Fruit fly (Drosophila melanogaster) whole organism, embryonic: Measurements from ENCODE around the gene bsk.

Experiments used
- Aef1 ChIP-seq: fragments of 200-800 bp; sonication (Bioruptor generic); IDR thresholded peaks from 3 replicates; pipeline ENCODE4 v1.3.6; 2022; ENCODE audit warnings: missing biosample characterization, missing genetic modification characterization
- Atf6 ChIP-seq: fragments of 200-800 bp; sonication (Bioruptor generic); IDR thresholded peaks from 2 replicates; pipeline ENCODE4 v1.3.6; 2022; ENCODE audit warnings: missing biosample characterization, missing genetic modification characterization
- CG10274 ChIP-seq: fragments of 200-800 bp; sonication (Bioruptor generic); optimal IDR thresholded peaks from 3 replicates; lab custom pipeline; 2017; ENCODE audit warnings: missing biosample characterization, mild to moderate bottlenecking, missing genetic modification characterization
- CG12769 ChIP-seq: fragments of 200-800 bp; sonication (Bioruptor generic); optimal IDR thresholded peaks from 2 replicates; lab custom pipeline; 2019; ENCODE audit warnings: missing biosample characterization, mild to moderate bottlenecking, missing genetic modification characterization, moderate library complexity
- CG13424 ChIP-seq: fragments of 200-800 bp; sonication (Bioruptor generic); optimal IDR thresholded peaks from 2 replicates; lab custom pipeline; 2019; ENCODE audit warnings: missing biosample characterization, mild to moderate bottlenecking, missing genetic modification characterization, moderate library complexity
- CG14014 ChIP-seq: fragments of 200-800 bp; sonication (Bioruptor generic); IDR thresholded peaks from 2 replicates; pipeline ENCODE4 v1.3.6; 2022; ENCODE audit warnings: missing biosample characterization, missing genetic modification characterization
- CG14441 ChIP-seq: fragments of 200-800 bp; sonication (Bioruptor generic); IDR thresholded peaks from 2 replicates; pipeline ENCODE4 v1.3.6; 2022; ENCODE audit warnings: missing biosample characterization, missing genetic modification characterization
- CG1603 ChIP-seq: fragments of 200-800 bp; sonication (Bioruptor generic); optimal IDR thresholded peaks from 2 replicates; lab custom pipeline; 2019; ENCODE audit warnings: missing biosample characterization, mild to moderate bottlenecking, missing genetic modification characterization, moderate library complexity
- CG1647 ChIP-seq: fragments of 200-800 bp; sonication (Bioruptor generic); optimal IDR thresholded peaks from 3 replicates; lab custom pipeline; 2016; ENCODE audit warnings: missing biosample characterization, missing genetic modification characterization
- CG17361 ChIP-seq: fragments of 200-800 bp; sonication (Bioruptor generic); IDR thresholded peaks from 3 replicates; pipeline ENCODE4 v1.3.6; 2022; ENCODE audit warnings: missing biosample characterization, missing genetic modification characterization
- CG18011 ChIP-seq: fragments of 200-800 bp; sonication (Bioruptor generic); optimal IDR thresholded peaks from 2 replicates; lab custom pipeline; 2017; ENCODE audit warnings: missing biosample characterization, missing genetic modification characterization, mild to moderate bottlenecking, moderate library complexity, missing genotype
- CG1832 ChIP-seq: fragments of 200-800 bp; sonication (Bioruptor generic); optimal IDR thresholded peaks from 2 replicates; lab custom pipeline; 2017; ENCODE audit warnings: missing biosample characterization, mild to moderate bottlenecking, missing genetic modification characterization, inconsistent platforms
- CG2199 ChIP-seq: fragments of 200-800 bp; sonication (Bioruptor generic); IDR thresholded peaks from 3 replicates; pipeline ENCODE4 v1.3.6; 2022; ENCODE audit warnings: missing biosample characterization, missing genetic modification characterization
- CG2678 ChIP-seq: fragments of 200-800 bp; sonication (Bioruptor generic); optimal IDR thresholded peaks from 3 replicates; lab custom pipeline; 2019; ENCODE audit warnings: missing biosample characterization, mild to moderate bottlenecking, missing genetic modification characterization, moderate library complexity
- CG30403 ChIP-seq: fragments of 200-800 bp; sonication (Bioruptor generic); optimal IDR thresholded peaks from 3 replicates; lab custom pipeline; 2016; ENCODE audit warnings: missing biosample characterization, missing genetic modification characterization
- CG33213 ChIP-seq: fragments of 200-800 bp; sonication (Bioruptor generic); optimal IDR thresholded peaks from 3 replicates; lab custom pipeline; 2016; ENCODE audit warnings: missing biosample characterization, missing genetic modification characterization
- CG3407 ChIP-seq: fragments of 200-800 bp; sonication (Bioruptor generic); optimal IDR thresholded peaks from 2 replicates; lab custom pipeline; 2018; ENCODE audit warnings: missing biosample characterization, mild to moderate bottlenecking, missing genetic modification characterization
- CG4617 ChIP-seq: fragments of 200-800 bp; sonication (Bioruptor generic); optimal IDR thresholded peaks from 3 replicates; lab custom pipeline; 2016; ENCODE audit warnings: missing biosample characterization, missing genetic modification characterization, borderline replicate concordance
- CG7357 ChIP-seq: fragments of 200-800 bp; sonication (Bioruptor generic); IDR thresholded peaks from 3 replicates; pipeline ENCODE4 v1.3.6; 2022; ENCODE audit warnings: missing biosample characterization, missing genetic modification characterization
- CG7928 ChIP-seq: fragments of 200-800 bp; sonication (Bioruptor generic); optimal IDR thresholded peaks from 2 replicates; lab custom pipeline; 2017; ENCODE audit warnings: missing biosample characterization, mild to moderate bottlenecking, missing genetic modification characterization
- CG7987 ChIP-seq: fragments of 200-800 bp; sonication (Bioruptor generic); optimal IDR thresholded peaks from 2 replicates; lab custom pipeline; 2018; ENCODE audit warnings: missing biosample characterization, mild to moderate bottlenecking, missing genetic modification characterization, moderate library complexity
- CG9609 ChIP-seq: fragments of 200-800 bp; sonication (Bioruptor generic); optimal IDR thresholded peaks from 3 replicates; lab custom pipeline; 2016; ENCODE audit warnings: missing biosample characterization, missing genetic modification characterization
- Chrac-16 ChIP-seq: fragments of 200-800 bp; sonication (Bioruptor generic); optimal IDR thresholded peaks from 3 replicates; lab custom pipeline; 2016; ENCODE audit warnings: missing biosample characterization, missing genetic modification characterization
- CoRest ChIP-seq: fragments of 200-800 bp; sonication (Bioruptor generic); optimal IDR thresholded peaks from 3 replicates; lab custom pipeline; 2018; ENCODE audit warnings: missing biosample characterization, mild to moderate bottlenecking, missing genetic modification characterization, moderate library complexity
- E2f1 ChIP-seq: fragments of 200-800 bp; sonication (Bioruptor generic); IDR thresholded peaks from 2 replicates; pipeline ENCODE4 v1.3.6; 2022; ENCODE audit warnings: missing biosample characterization, missing genetic modification characterization
- Gug ChIP-seq: fragments of 200-800 bp; sonication (Bioruptor generic); IDR thresholded peaks from 4 replicates; pipeline ENCODE4 v1.3.6; 2022; ENCODE audit warnings: missing biosample characterization, missing genetic modification characterization
- MESR4 ChIP-seq: fragments of 200-800 bp; sonication (Bioruptor generic); optimal IDR thresholded peaks from 2 replicates; lab custom pipeline; 2018; ENCODE audit warnings: missing biosample characterization, mild to moderate bottlenecking, missing genetic modification characterization, moderate library complexity
- NC2β ChIP-seq: fragments of 200-800 bp; sonication (Bioruptor generic); optimal IDR thresholded peaks from 2 replicates; lab custom pipeline; 2016; ENCODE audit warnings: missing biosample characterization, missing genetic modification characterization
- Pdp1 ChIP-seq, 2 experiments: fragments of 200-800 bp; sonication (Bioruptor generic); optimal IDR thresholded peaks; 3 replicates each; lab custom pipeline; 2016; ENCODE audit warnings: missing biosample characterization in 2 of 2, missing genetic modification characterization in 2 of 2, mild to moderate bottlenecking in 1 of 2, moderate library complexity in 1 of 2
- Xrp1 ChIP-seq: fragments of 200-800 bp; sonication (Bioruptor generic); IDR thresholded peaks from 2 replicates; pipeline ENCODE4 v1.3.6; 2022; ENCODE audit warnings: missing biosample characterization, missing genetic modification characterization
- az2 ChIP-seq: fragments of 200-800 bp; sonication (Bioruptor generic); optimal IDR thresholded peaks from 3 replicates; lab custom pipeline; 2016; ENCODE audit warnings: missing biosample characterization, missing genetic modification characterization
- btn ChIP-seq: fragments of 200-800 bp; sonication (Bioruptor generic); optimal IDR thresholded peaks from 2 replicates; lab custom pipeline; 2016; ENCODE audit warnings: missing biosample characterization, missing genetic modification characterization
- chn ChIP-seq: fragments of 200-800 bp; sonication (Bioruptor generic); optimal IDR thresholded peaks from 2 replicates; lab custom pipeline; 2016; ENCODE audit warnings: missing biosample characterization, missing genetic modification characterization
- dm ChIP-seq: fragments of 200-800 bp; sonication (Bioruptor generic); optimal IDR thresholded peaks from 3 replicates; lab custom pipeline; 2016; ENCODE audit warnings: missing biosample characterization, missing genetic modification characterization
- dpn ChIP-seq, 2 experiments: fragments of 200-800 bp; sonication (Bioruptor generic); optimal IDR thresholded peaks; 3 replicates each; lab custom pipeline; 2016; ENCODE audit warnings: missing biosample characterization in 2 of 2, missing genetic modification characterization in 2 of 2
- gce ChIP-seq: fragments of 200-800 bp; sonication (Bioruptor generic); IDR thresholded peaks from 3 replicates; pipeline ENCODE4 v1.3.6; 2022; ENCODE audit warnings: missing biosample characterization, missing genetic modification characterization
- gt ChIP-seq: fragments of 200-800 bp; sonication (Bioruptor generic); IDR thresholded peaks from 2 replicates; pipeline ENCODE4 v1.3.6; 2022; ENCODE audit warnings: missing biosample characterization, missing genetic modification characterization
- ind ChIP-seq: fragments of 200-800 bp; sonication (Bioruptor generic); optimal IDR thresholded peaks from 3 replicates; lab custom pipeline; 2016; ENCODE audit warnings: missing biosample characterization, missing genetic modification characterization
- mld ChIP-seq: fragments of 200-800 bp; sonication (Bioruptor generic); IDR thresholded peaks from 3 replicates; pipeline ENCODE4 v1.3.6; 2022; ENCODE audit warnings: missing biosample characterization, missing genetic modification characterization; ENCODE audit not compliant: partially characterized antibody
- otp ChIP-seq: fragments of 200-800 bp; sonication (Bioruptor generic); IDR thresholded peaks from 3 replicates; pipeline ENCODE4, ENCODE4 v1.3.6; 2022; ENCODE audit warnings: missing biosample characterization, missing genetic modification characterization
- p53 ChIP-seq: fragments of 200-800 bp; sonication (Bioruptor generic); optimal IDR thresholded peaks from 2 replicates; lab custom pipeline; 2016; ENCODE audit warnings: missing biosample characterization, missing genetic modification characterization
- pan ChIP-seq, 4 experiments: fragments of >200 bp in 3 of 4; fragments of 200-800 bp in 1 of 4; sonication (Bioruptor generic) in 1 of 4; optimal IDR thresholded peaks in 3 of 4; IDR thresholded peaks in 1 of 4; 2 replicates each; pipeline versions ENCODE4 v1.3.6 to Lab custom; 2017 to 2022; ENCODE audit warnings: missing biosample characterization in 2 of 4, missing genetic modification characterization in 2 of 4, mixed read lengths in 1 of 4
- peb ChIP-seq: fragments of 200-800 bp; sonication (Bioruptor generic); IDR thresholded peaks from 2 replicates; pipeline ENCODE4 v1.3.6; 2022; ENCODE audit warnings: missing biosample characterization, missing genetic modification characterization
- phol ChIP-seq: fragments of 200-800 bp; sonication (Bioruptor generic); optimal IDR thresholded peaks from 3 replicates; lab custom pipeline; 2018; ENCODE audit warnings: missing biosample characterization, mild to moderate bottlenecking, missing genetic modification characterization, moderate library complexity
- ranshi ChIP-seq: fragments of 200-800 bp; sonication (Bioruptor generic); IDR thresholded peaks from 2 replicates; pipeline ENCODE4 v1.3.6; 2022; ENCODE audit warnings: missing biosample characterization, missing genetic modification characterization
- shn ChIP-seq: fragments of 200-800 bp; sonication (Bioruptor generic); optimal IDR thresholded peaks from 3 replicates; lab custom pipeline; 2016; ENCODE audit warnings: missing biosample characterization, missing genetic modification characterization
- sim ChIP-seq: fragments of 200-800 bp; sonication (Bioruptor generic); IDR thresholded peaks from 2 replicates; pipeline ENCODE4 v1.3.6; 2022; ENCODE audit warnings: missing biosample characterization, missing genetic modification characterization
- sima ChIP-seq: fragments of 200-800 bp; sonication (Bioruptor generic); optimal IDR thresholded peaks from 2 replicates; lab custom pipeline; 2016; ENCODE audit warnings: missing biosample characterization, missing genetic modification characterization
- zf30C ChIP-seq: fragments of 200-800 bp; sonication (Bioruptor generic); optimal IDR thresholded peaks from 3 replicates; lab custom pipeline; 2018; ENCODE audit warnings: missing biosample characterization, mild to moderate bottlenecking, missing genetic modification characterization

The bsk gene

dm6 chr2L:10276846-10277245 is 26.5 kb upstream of the bsk start (continued):
- 0 out of 3 replicates have a peak, but pooled peaks have one; percentile 13 for TF ChIP-seq CG7357
- TF ChIP-seq CG18011: peak; percentile 10
- no peak for TF ChIP-seq CoRest
- TF ChIP-seq Xrp1 (GFP tag; lab: Robert Waterston, UW): peak; percentile 14; the same call in 1 of the 2 replicates
- TF ChIP-seq CG14441 (GFP tag; lab: Robert Waterston, UW): peak; percentile 41; the same call in 1 of the 2 replicates
- peak; percentile 65 for TF ChIP-seq CG1603 (tag; lab: Kevin White, UChicago)
- no peak for TF ChIP-seq Atf6
- peak; percentile 11 for TF ChIP-seq p53 (GFP tag; lab: Kevin White, UChicago)
- TF ChIP-seq peb (GFP tag; lab: Robert Waterston, UW): peak; percentile 11; the same call in 1 of the 2 replicates
- no peak for TF ChIP-seq pan (optimal IDR thresholded peaks at IDR 0.05; lab: Kevin White, UChicago)
- TF ChIP-seq pan (GFP tag; optimal IDR thresholded peaks at IDR 0.05 in 1 of 2, IDR thresholded peaks at IDR 0.05 in 1 of 2): peak in 1 of 2 experiments; percentile 27
- no peak for TF ChIP-seq CG1832 (GFP tag; lab: Kevin White, UChicago)
- TF ChIP-seq CG17361 (GFP tag; lab: Robert Waterston, UW): peak; percentile 30; the same call in 1 of the 3 replicates
- TF ChIP-seq otp (GFP tag; lab: Robert Waterston, UW): no peak
- no peak for TF ChIP-seq CG12769 (tag; lab: Kevin White, UChicago)
- 0 out of 3 replicates have a peak, but pooled peaks have one; percentile 34 for TF ChIP-seq CG2199
- peak; percentile 18 for TF ChIP-seq CG3407 (GFP tag; lab: Kevin White, UChicago)
- peak; percentile 10 for TF ChIP-seq shn (GFP tag; lab: Kevin White, UChicago)
- TF ChIP-seq MESR4 (GFP tag; lab: Kevin White, UChicago): peak; percentile 24
- TF ChIP-seq sima (GFP tag; lab: Kevin White, UChicago): peak; percentile 12
- peak; percentile 38; the same call in 1 of the 2 replicates for TF ChIP-seq E2f1 (GFP tag; lab: Robert Waterston, UW)
- TF ChIP-seq CG9609: peak; percentile 13
- 0 out of 3 replicates have a peak, but pooled peaks have one; percentile 19 for TF ChIP-seq gce (GFP tag; lab: Robert Waterston, UW)
- peak; percentile 5 for TF ChIP-seq dm (GFP tag; lab: Kevin White, UChicago)
- peak; percentile 17 for TF ChIP-seq btn (GFP tag; lab: Kevin White, UChicago)
- peak; percentile 11 for TF ChIP-seq CG7987 (GFP tag; lab: Kevin White, UChicago)
- peak; percentile 32 for TF ChIP-seq az2 (GFP tag; lab: Kevin White, UChicago)
- TF ChIP-seq CG4617 (GFP tag; lab: Kevin White, UChicago): peak; percentile 0
- no peak for TF ChIP-seq CG7928 (GFP tag; lab: Kevin White, UChicago)
- TF ChIP-seq CG1647 (GFP tag; lab: Kevin White, UChicago): peak; percentile 36
- peak; percentile 31 for TF ChIP-seq CG30403 (GFP tag; lab: Kevin White, UChicago)
- peak; percentile 89 for TF ChIP-seq zf30C (GFP tag; lab: Kevin White, UChicago)
- TF ChIP-seq phol: peak; percentile 28
- no peak for TF ChIP-seq CG2678 (tag; lab: Kevin White, UChicago)
- peak; percentile 5 to 22 for TF ChIP-seq dpn (GFP tag; optimal IDR thresholded peaks at IDR 0.05; lab: Kevin White, UChicago)
- no peak for TF ChIP-seq CG10274 (GFP tag; lab: Kevin White, UChicago)
- peak; percentile 43; the same call in 1 of the 2 replicates for TF ChIP-seq sim
- no peak for TF ChIP-seq gt (GFP tag; lab: Robert Waterston, UW)
- no peak for TF ChIP-seq ranshi (GFP tag; lab: Robert Waterston, UW)
- TF ChIP-seq mld (GFP tag; lab: Robert Waterston, UW): no peak
- peak in 1 of 2 experiments; percentile 47 for TF ChIP-seq Pdp1 (GFP tag; optimal IDR thresholded peaks at IDR 0.05; lab: Kevin White, UChicago)
- TF ChIP-seq ind (GFP tag; lab: Kevin White, UChicago): peak; percentile 7
- peak; percentile 46 for TF ChIP-seq CG33213 (GFP tag; lab: Kevin White, UChicago)
- no peak for TF ChIP-seq Gug (GFP tag; lab: Robert Waterston, UW)
- TF ChIP-seq CG14014: peak; percentile 28; the same call in 1 of the 2 replicates
- no peak for TF ChIP-seq Aef1 (GFP tag; lab: Robert Waterston, UW)
- TF ChIP-seq NC2β (GFP tag; lab: Kevin White, UChicago): peak; percentile 50
- TF ChIP-seq CG13424 (tag; lab: Kevin White, UChicago): no peak
- TF ChIP-seq Chrac-16 (GFP tag; lab: Kevin White, UChicago): peak; percentile 14
- TF ChIP-seq chn (GFP tag; lab: Kevin White, UChicago): peak; percentile 42
